Worm (Caenorhabditis elegans) whole organism, L3 larva: ENCODE results near the gene gon-1.

Experiments used
- ZK546.5 ChIP-seq: sonication (generic microtip); optimal IDR thresholded peaks from 2 replicates; lab custom pipeline; 2017; ENCODE audit warnings: missing biosample characterization, missing genetic modification characterization
- nhr-11 ChIP-seq: fragments of 150-350 bp; optimal IDR thresholded peaks from 2 replicates; lab custom pipeline; 2014; ENCODE audit warnings: missing biosample characterization, missing genetic modification characterization
- pqm-1 ChIP-seq: fragments of 150-350 bp; optimal IDR thresholded peaks from 2 replicates; lab custom pipeline; 2017; ENCODE audit warnings: missing biosample characterization, missing genetic modification characterization, inconsistent platforms

DNA sequence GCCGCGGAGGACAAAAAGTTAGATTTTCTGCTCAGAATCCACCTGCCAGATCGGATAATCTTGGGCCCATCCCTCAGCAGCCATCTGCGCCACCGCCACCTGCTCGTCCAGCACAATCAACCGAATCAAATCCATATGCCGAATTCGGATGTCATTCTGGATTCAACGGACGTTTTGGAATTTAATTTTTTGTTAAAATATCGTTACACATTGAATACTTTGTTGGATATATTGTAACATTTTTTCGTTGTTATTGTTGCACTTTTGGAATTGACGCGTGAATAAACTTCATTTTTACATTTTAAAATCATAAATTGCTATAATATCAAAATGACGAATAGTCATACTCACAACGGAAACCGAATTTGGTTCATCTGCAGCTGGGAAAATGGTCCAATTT lies 19.7 kb downstream of the gon-1 start, which contains the start of gene spe-29:
- TF ChIP-seq ZK546.5 (tag; lab: Kevin White, UChicago) = no peak
- no peak for TF ChIP-seq pqm-1 (tag; lab: Kevin White, UChicago)
- TF ChIP-seq nhr-11 (tag; lab: Kevin White, UChicago) = no peak
